Worm (Caenorhabditis elegans) whole organism, L2 larva: ENCODE measurements around the gene csr-1.

ENCODE experiments used
- aly-2 ChIP-seq: fragments of 150-350 bp; optimal IDR thresholded peaks from 2 replicates; lab custom pipeline; 2014; ENCODE audit warnings: missing biosample characterization, missing genetic modification characterization
- blmp-1 ChIP-seq: sonication (generic microtip); optimal IDR thresholded peaks from 2 replicates; lab custom pipeline; 2017; ENCODE audit warnings: missing genetic modification characterization, mild to moderate bottlenecking, missing compliant biosample characterization, antibody characterized with exemption, moderate library complexity; ENCODE audit not compliant: insufficient read depth
- ceh-16 ChIP-seq: fragments of 150-350 bp; optimal IDR thresholded peaks from 2 replicates; lab custom pipeline; 2014; ENCODE audit warnings: missing biosample characterization, missing genetic modification characterization
- dmd-4 ChIP-seq: sonication (generic microtip); optimal IDR thresholded peaks from 2 replicates; lab custom pipeline; 2017; ENCODE audit warnings: missing biosample characterization, missing genetic modification characterization
- elt-3 ChIP-seq: sonication (generic microtip); optimal IDR thresholded peaks from 2 replicates; lab custom pipeline; 2017; ENCODE audit warnings: missing biosample characterization, missing genetic modification characterization
- lin-13 ChIP-seq: fragments of 150-350 bp; optimal IDR thresholded peaks from 2 replicates; lab custom pipeline; 2014; ENCODE audit warnings: missing biosample characterization, missing genetic modification reagents, missing genetic modification characterization
- nhr-77 ChIP-seq: fragments of 150-350 bp; optimal IDR thresholded peaks from 2 replicates; lab custom pipeline; 2014; ENCODE audit warnings: missing biosample characterization, missing genetic modification characterization
- sem-4 ChIP-seq: fragments of 150-350 bp; optimal IDR thresholded peaks from 2 replicates; lab custom pipeline; 2014; ENCODE audit warnings: missing biosample characterization, missing genetic modification reagents, missing genetic modification characterization
- skn-1 ChIP-seq: sonication (generic microtip); optimal IDR thresholded peaks from 2 replicates; lab custom pipeline; 2017; ENCODE audit warnings: missing biosample characterization, missing genetic modification characterization
- snpc-4 ChIP-seq: fragments of 150-350 bp; optimal IDR thresholded peaks from 2 replicates; lab custom pipeline; 2014; ENCODE audit warnings: missing biosample characterization, missing genetic modification characterization

- TF ChIP-seq ceh-16 (tag; lab: Kevin White, UChicago) (no peak), nhr-77 (tag; lab: Kevin White, UChicago) (no peak), dmd-4 (tag; lab: Kevin White, UChicago) (no peak), sem-4 (tag; lab: Kevin White, UChicago) (no peak), aly-2 (no peak), snpc-4 (tag; lab: Kevin White, UChicago) (no peak), blmp-1 (tag; lab: Kevin White, UChicago) (no peak), skn-1 (tag; lab: Kevin White, UChicago) (no peak), elt-3 (tag; lab: Kevin White, UChicago) (no peak), lin-13 (no peak)
Measured at ce11 chrIV:7920126-7920525, 36.9 kb upstream of the csr-1 start, which contains the start of gene C49H3.16.
